Worm (Caenorhabditis elegans): ENCODE results near the gene mltn-12.

Gene mltn-12

DNA sequence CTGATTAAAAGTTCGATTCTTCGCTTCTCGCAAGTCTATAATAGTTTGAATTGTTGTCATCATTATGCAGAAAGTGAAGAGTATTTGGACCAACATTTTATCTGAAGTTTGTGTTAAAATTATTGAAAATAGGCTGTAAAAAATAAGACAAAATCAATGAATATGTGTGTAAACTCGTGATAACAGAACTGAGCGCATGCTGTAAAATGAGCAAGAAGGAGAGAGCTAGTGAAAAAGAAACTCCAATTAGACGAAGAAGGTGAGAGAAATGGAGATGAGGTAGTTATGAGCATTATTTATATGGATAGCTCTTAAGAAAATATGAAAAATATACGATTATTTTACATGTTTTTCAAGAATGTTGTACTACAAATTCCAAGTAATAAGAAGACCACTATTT, 28.0 kb downstream of the mltn-12 start, which contains the start of gene C53D6.4:
Gene C53D6.4, minus strand, starts transcription at position 101 of the 400 bp plus-strand sequence.
- TF ChIP-seq tbx-7 (tag; optimal IDR thresholded peaks at IDR 0.05) (no peak), unc-86 (tag; optimal IDR thresholded peaks at IDR 0.05) (no peak), fkh-6 (tag; optimal IDR thresholded peaks at IDR 0.05) (no peak), F13H6.1 (tag; optimal IDR thresholded peaks at IDR 0.05) (no peak), Y22D7AL.16 (tag; optimal IDR thresholded peaks at IDR 0.05) (no peak), ceh-9 (tag; optimal IDR thresholded peaks at IDR 0.05) (no peak), madf-2 (tag; optimal IDR thresholded peaks at IDR 0.05) (no peak), che-1 (tag; optimal IDR thresholded peaks at IDR 0.05) (no peak), elt-2 (tag; optimal IDR thresholded peaks at IDR 0.05) (no peak), pat-9 (tag; optimal IDR thresholded peaks at IDR 0.05) (no peak), sdc-2 (tag; optimal IDR thresholded peaks at IDR 0.05) (no peak), hlh-6 (tag; optimal IDR thresholded peaks at IDR 0.05) (no peak), dmd-4 (tag; optimal IDR thresholded peaks at IDR 0.05; ENCODE audit: borderline replicate concordance) (no peak)

DNA sequence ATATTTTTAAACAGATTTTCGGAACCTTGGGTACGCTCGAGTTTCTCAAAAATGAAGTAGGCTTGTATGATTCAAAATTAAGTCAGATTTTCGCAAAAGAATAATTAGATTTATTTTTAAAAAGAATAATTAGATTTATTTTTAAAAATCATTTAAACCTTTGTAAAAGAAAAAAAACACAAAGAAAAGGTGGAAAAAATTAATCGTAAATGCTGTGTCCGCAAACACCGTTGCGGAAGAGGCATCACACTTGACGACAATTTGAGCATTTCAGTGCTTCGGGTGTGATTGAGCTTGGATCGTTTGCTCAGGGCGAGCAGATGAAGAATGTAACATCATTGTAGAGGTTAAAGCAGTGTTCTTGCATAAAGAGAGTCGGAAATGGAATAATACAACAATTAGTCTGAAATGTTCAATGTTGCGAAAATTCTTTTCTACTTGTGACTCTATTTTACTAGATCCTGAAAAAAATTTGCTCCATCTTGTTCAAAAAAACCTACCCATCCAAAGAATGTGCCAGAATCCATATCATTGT, 28.4 kb downstream of the mltn-12 start:
- TF ChIP-seq rnt-1 (tag; optimal IDR thresholded peaks at IDR 0.05) (no peak), mec-3 (tag; optimal IDR thresholded peaks at IDR 0.05; ENCODE audit: borderline replicate concordance) (no peak), ceh-9 (tag; optimal IDR thresholded peaks at IDR 0.05) (no peak), hlh-30 (tag; optimal IDR thresholded peaks at IDR 0.05; ENCODE audit: insufficient read depth) (no peak), ref-2 (tag; optimal IDR thresholded peaks at IDR 0.05) (no peak), ceh-48 (tag; optimal IDR thresholded peaks at IDR 0.05) (no peak), pax-1 (tag; optimal IDR thresholded peaks at IDR 0.05) (no peak), ttx-3 (tag; optimal IDR thresholded peaks at IDR 0.05) (no peak)

DNA sequence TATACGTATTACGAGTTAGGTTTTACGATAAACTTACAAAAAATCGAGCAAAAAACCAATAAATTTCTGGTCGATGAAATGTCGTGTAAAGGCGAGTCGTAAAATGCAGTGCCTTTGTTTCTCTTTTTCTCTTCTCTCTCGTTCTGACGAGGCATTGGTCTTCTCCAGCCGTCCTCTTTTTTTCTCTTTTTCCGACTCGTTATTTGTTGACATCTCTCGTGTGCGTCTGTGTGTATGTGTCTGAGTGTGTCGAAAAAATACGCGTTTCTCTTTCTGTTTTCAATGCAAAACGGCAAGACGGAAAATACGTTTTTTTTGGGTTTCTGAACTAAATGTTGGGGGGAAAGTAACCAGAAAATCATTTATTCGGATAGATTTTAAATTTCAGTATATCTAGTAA, 39.7 kb downstream of the mltn-12 start, which contains the start of gene C53D6.6:
Gene C53D6.6, minus strand, starts transcription at position 118 of the 400 bp plus-strand sequence.
- no peak for TF ChIP-seq dmd-4 (tag; optimal IDR thresholded peaks at IDR 0.05; ENCODE audit: borderline replicate concordance)
- no peak for TF ChIP-seq T23F11.4 (GFP tag; optimal IDR thresholded peaks at IDR 0.05)
- TF ChIP-seq ceh-24 (tag; optimal IDR thresholded peaks at IDR 0.05), result no peak
- TF ChIP-seq ceh-18 (tag; optimal IDR thresholded peaks at IDR 0.05), result no peak
- no peak for TF ChIP-seq dve-1 (tag; optimal IDR thresholded peaks at IDR 0.05)
- TF ChIP-seq pha-2 (tag; optimal IDR thresholded peaks at IDR 0.05), result no peak
- no peak for TF ChIP-seq tbx-7 (tag; optimal IDR thresholded peaks at IDR 0.05)
- TF ChIP-seq tbx-2 (tag; optimal IDR thresholded peaks at IDR 0.05), result peak; percentile 39
- TF ChIP-seq eyg-1 (tag; optimal IDR thresholded peaks at IDR 0.05), result no peak
- no peak for TF ChIP-seq K09A11.1 (tag; optimal IDR thresholded peaks at IDR 0.05; ENCODE audit: insufficient read depth)
- TF ChIP-seq unc-3 (GFP tag; conservative IDR thresholded peaks at IDR 0.05), result no peak
- no peak for TF ChIP-seq unc-3 (tag; optimal IDR thresholded peaks at IDR 0.05)
- TF ChIP-seq lim-6 (tag; optimal IDR thresholded peaks at IDR 0.05), result no peak
- no peak for TF ChIP-seq ets-4 (tag; optimal IDR thresholded peaks at IDR 0.05)
- no peak for TF ChIP-seq pqm-1 (tag; optimal IDR thresholded peaks at IDR 0.05)
- peak; percentile 46 for TF ChIP-seq unc-55 (GFP tag; optimal IDR thresholded peaks at IDR 0.05)
- TF ChIP-seq nfya-1 (tag; optimal IDR thresholded peaks at IDR 0.05), result peak; percentile 38
- no peak for TF ChIP-seq zip-5 (tag; optimal IDR thresholded peaks at IDR 0.05)
- TF ChIP-seq rnt-1 (tag; optimal IDR thresholded peaks at IDR 0.05), result no peak
- TF ChIP-seq ceh-9 (tag; optimal IDR thresholded peaks at IDR 0.05), result no peak
- no peak for TF ChIP-seq hlh-15 (tag; optimal IDR thresholded peaks at IDR 0.05)
- no peak for TF ChIP-seq ceh-48 (tag; optimal IDR thresholded peaks at IDR 0.05)

DNA sequence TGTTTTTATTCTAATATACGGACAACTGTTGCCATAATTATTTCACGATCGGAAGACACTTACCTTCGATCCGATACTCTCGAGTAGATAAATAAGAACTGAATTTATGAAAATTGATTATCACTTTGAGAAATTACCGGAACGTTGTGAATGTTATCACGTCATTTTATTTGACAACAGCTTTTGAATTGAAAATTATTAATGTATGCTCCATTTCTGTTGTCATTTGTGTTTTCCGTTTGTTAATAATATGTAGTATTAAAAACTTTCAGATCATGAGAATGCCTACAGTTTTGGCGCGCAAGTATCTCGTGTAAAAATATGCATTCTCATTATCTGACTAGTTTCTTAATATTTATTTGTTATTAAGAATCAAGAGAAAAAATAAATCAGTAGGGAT, 41.5 kb downstream of the mltn-12 start, which contains the start of gene C53D6.10:
Gene C53D6.10, minus strand, starts transcription at position 101 of the 400 bp plus-strand sequence.
- TF ChIP-seq pat-9 (tag; optimal IDR thresholded peaks at IDR 0.05) (no peak), lim-6 (tag; optimal IDR thresholded peaks at IDR 0.05) (no peak), elt-2 (tag; optimal IDR thresholded peaks at IDR 0.05) (no peak), ceh-30 (tag; optimal IDR thresholded peaks at IDR 0.05) (no peak), hlh-13 (GFP tag; optimal IDR thresholded peaks at IDR 0.05) (no peak), pax-1 (tag; optimal IDR thresholded peaks at IDR 0.05) (no peak), tbx-2 (tag; optimal IDR thresholded peaks at IDR 0.05) (no peak), K02D7.2 (tag; optimal IDR thresholded peaks at IDR 0.05) (no peak), unc-86 (tag; optimal IDR thresholded peaks at IDR 0.05) (no peak), fax-1 (tag; optimal IDR thresholded peaks at IDR 0.05) (no peak), ceh-6 (GFP tag; optimal IDR thresholded peaks at IDR 0.05) (no peak), npax-4 (tag; optimal IDR thresholded peaks at IDR 0.05) (no peak), sdc-2 (tag; optimal IDR thresholded peaks at IDR 0.05) (no peak), Y22D7AL.16 (tag; optimal IDR thresholded peaks at IDR 0.05) (no peak), ceh-19 (GFP tag; optimal IDR thresholded peaks at IDR 0.05) (no peak), fkh-6 (tag; optimal IDR thresholded peaks at IDR 0.05) (no peak), ets-4 (tag; optimal IDR thresholded peaks at IDR 0.05) (no peak), hlh-8 (tag; optimal IDR thresholded peaks at IDR 0.05) (no peak)
